Fruit fly (Drosophila melanogaster) whole organism, prepupa: ENCODE measurements around the gene Proc.

Source experiments
- CG11762 ChIP-seq: fragments of 200-800 bp; sonication (Bioruptor generic); optimal IDR thresholded peaks from 3 replicates; lab custom pipeline; 2016; ENCODE audit warnings: missing biosample characterization, missing genetic modification characterization; ENCODE audit not compliant: insufficient read depth
- CG15336 ChIP-seq: fragments of 200-800 bp; sonication (Bioruptor generic); IDR thresholded peaks from 2 replicates; pipeline ENCODE4 v1.3.6; 2022; ENCODE audit warnings: missing biosample characterization, missing genetic modification characterization
- CG1621 ChIP-seq: fragments of 200-800 bp; sonication (Bioruptor generic); optimal IDR thresholded peaks from 3 replicates; lab custom pipeline; 2018; ENCODE audit warnings: missing biosample characterization, mild to moderate bottlenecking, missing genetic modification characterization
- CG16779 ChIP-seq: fragments of 200-800 bp; sonication (Bioruptor generic); optimal IDR thresholded peaks from 3 replicates; lab custom pipeline; 2017; ENCODE audit warnings: missing biosample characterization, mild to moderate bottlenecking, missing genetic modification characterization
- CG3032 ChIP-seq: fragments of 200-800 bp; optimal IDR thresholded peaks from 2 replicates; lab custom pipeline; 2019; ENCODE audit warnings: missing biosample characterization, mild to moderate bottlenecking, missing genetic modification characterization, moderate library complexity
- CG31627 ChIP-seq: fragments of 200-800 bp; sonication (Bioruptor generic); optimal IDR thresholded peaks from 3 replicates; lab custom pipeline; 2016; ENCODE audit warnings: missing biosample characterization, missing genetic modification characterization
- CG32006 ChIP-seq: fragments of 200-800 bp; sonication (Bioruptor generic); optimal IDR thresholded peaks from 3 replicates; lab custom pipeline; 2017; ENCODE audit warnings: missing biosample characterization, mild to moderate bottlenecking, missing genetic modification characterization
- CG34406 ChIP-seq: fragments of 200-800 bp; sonication (Bioruptor generic); optimal IDR thresholded peaks from 3 replicates; lab custom pipeline; 2016; ENCODE audit warnings: missing biosample characterization, missing genetic modification characterization
- CG3919 ChIP-seq: fragments of 200-800 bp; sonication (Bioruptor generic); optimal IDR thresholded peaks from 3 replicates; lab custom pipeline; 2016; ENCODE audit warnings: missing biosample characterization, missing genetic modification characterization
- CG4318 ChIP-seq: fragments of 200-800 bp; sonication (Bioruptor generic); optimal IDR thresholded peaks from 3 replicates; lab custom pipeline; 2017; ENCODE audit warnings: missing biosample characterization, mild to moderate bottlenecking, missing genetic modification characterization
- CG6276 ChIP-seq: fragments of 200-800 bp; sonication (Bioruptor generic); optimal IDR thresholded peaks from 2 replicates; lab custom pipeline; 2017; ENCODE audit warnings: missing biosample characterization, mild to moderate bottlenecking, missing genetic modification characterization
- CG6808 ChIP-seq: fragments of 200-800 bp; sonication (Bioruptor generic); optimal IDR thresholded peaks from 3 replicates; lab custom pipeline; 2017; ENCODE audit warnings: missing biosample characterization, missing genetic modification characterization, mild to moderate bottlenecking, moderate library complexity, missing genetic modification reagents
- CG8119 ChIP-seq: fragments of 200-800 bp; sonication (Bioruptor generic); IDR thresholded peaks from 3 replicates; pipeline ENCODE4 v1.3.6; 2022; ENCODE audit warnings: missing biosample characterization, missing genetic modification characterization
- CG8319 ChIP-seq: fragments of 200-800 bp; sonication (Bioruptor generic); optimal IDR thresholded peaks from 3 replicates; lab custom pipeline; 2016; ENCODE audit warnings: missing biosample characterization, missing genetic modification characterization
- CG9139 ChIP-seq: fragments of 200-800 bp; sonication (Bioruptor generic); optimal IDR thresholded peaks from 3 replicates; lab custom pipeline; 2017; ENCODE audit warnings: missing biosample characterization, mild to moderate bottlenecking, missing genetic modification characterization
- Eip78C ChIP-seq: fragments of 200-800 bp; sonication (Bioruptor generic); peaks from one replicate; lab custom pipeline; 2016; ENCODE audit warnings: missing biosample characterization, missing genetic modification characterization
- Eip93F ChIP-seq: fragments of 200-800 bp; sonication (Bioruptor generic); optimal IDR thresholded peaks from 2 replicates; lab custom pipeline; 2016; ENCODE audit warnings: missing biosample characterization, mild to moderate bottlenecking, missing genetic modification characterization
- Ets21C ChIP-seq: fragments of 200-800 bp; sonication (Bioruptor generic); optimal IDR thresholded peaks from 3 replicates; lab custom pipeline; 2016; ENCODE audit warnings: missing biosample characterization, missing genetic modification characterization
- Ets96B ChIP-seq: fragments of 200-800 bp; optimal IDR thresholded peaks from 2 replicates; lab custom pipeline; 2019; ENCODE audit warnings: missing biosample characterization, mild to moderate bottlenecking, missing genetic modification characterization, moderate library complexity
- Hr38 ChIP-seq: sonication (Bioruptor generic); optimal IDR thresholded peaks from 2 replicates; lab custom pipeline; 2016; ENCODE audit warnings: missing biosample characterization, missing genetic modification characterization
- Hr39 ChIP-seq: fragments of 200-800 bp; sonication (Bioruptor generic); optimal IDR thresholded peaks from 2 replicates; lab custom pipeline; 2016; ENCODE audit warnings: missing biosample characterization, missing genetic modification characterization
- Hr4 ChIP-seq: fragments of 200-800 bp; sonication (Bioruptor generic); optimal IDR thresholded peaks from 3 replicates; lab custom pipeline; 2016; ENCODE audit warnings: missing biosample characterization, missing genetic modification characterization
- Lpt ChIP-seq: fragments of 200-800 bp; sonication (Bioruptor generic); optimal IDR thresholded peaks from 3 replicates; lab custom pipeline; 2016; ENCODE audit warnings: missing biosample characterization, missing genetic modification characterization
- Smox ChIP-seq: fragments of 200-800 bp; sonication (Bioruptor generic); optimal IDR thresholded peaks from 3 replicates; lab custom pipeline; 2016; ENCODE audit warnings: missing biosample characterization, missing genetic modification characterization
- Sox14 ChIP-seq: fragments of 200-800 bp; sonication (Bioruptor generic); optimal IDR thresholded peaks from 3 replicates; lab custom pipeline; 2016; ENCODE audit warnings: missing biosample characterization, missing genetic modification characterization
- Sox15 ChIP-seq: fragments of 200-800 bp; sonication (Bioruptor generic); optimal IDR thresholded peaks from 3 replicates; lab custom pipeline; 2016; ENCODE audit warnings: missing biosample characterization, missing genetic modification characterization
- achi ChIP-seq: fragments of 200-800 bp; sonication (Bioruptor generic); optimal IDR thresholded peaks from 3 replicates; lab custom pipeline; 2016; ENCODE audit warnings: missing biosample characterization, missing genetic modification characterization
- acj6 ChIP-seq: fragments of 200-800 bp; sonication (Bioruptor generic); optimal IDR thresholded peaks from 3 replicates; lab custom pipeline; 2016; ENCODE audit warnings: missing biosample characterization, missing genetic modification characterization
- cyc ChIP-seq: fragments of 200-800 bp; sonication (Bioruptor generic); optimal IDR thresholded peaks from 3 replicates; lab custom pipeline; 2016; ENCODE audit warnings: missing biosample characterization, missing genetic modification characterization
- dac ChIP-seq: fragments of 200-800 bp; sonication (Bioruptor generic); optimal IDR thresholded peaks from 2 replicates; lab custom pipeline; 2017; ENCODE audit warnings: missing biosample characterization, mild to moderate bottlenecking, missing genetic modification characterization
- dsx ChIP-seq: fragments of 200-800 bp; optimal IDR thresholded peaks from 3 replicates; lab custom pipeline; 2019; ENCODE audit warnings: missing biosample characterization, mild to moderate bottlenecking, missing genetic modification characterization, moderate library complexity; ENCODE audit not compliant: poor library complexity, severe bottlenecking
- eg ChIP-seq: fragments of 200-800 bp; sonication (Bioruptor generic); IDR thresholded peaks from 3 replicates; pipeline ENCODE4 v1.3.6; 2022; ENCODE audit warnings: missing biosample characterization, missing genetic modification characterization
- esn ChIP-seq: fragments of 200-800 bp; sonication (Bioruptor generic); optimal IDR thresholded peaks from 2 replicates; lab custom pipeline; 2016; ENCODE audit warnings: missing biosample characterization, mild to moderate bottlenecking, missing genetic modification characterization, moderate library complexity
- fkh ChIP-seq: fragments of 200-800 bp; sonication (Bioruptor generic); optimal IDR thresholded peaks from 3 replicates; lab custom pipeline; 2017; ENCODE audit warnings: missing biosample characterization, mild to moderate bottlenecking, missing genetic modification characterization, moderate library complexity
- lz ChIP-seq: fragments of 200-800 bp; sonication (Bioruptor generic); optimal IDR thresholded peaks from 3 replicates; lab custom pipeline; 2016; ENCODE audit warnings: missing biosample characterization, missing genetic modification characterization
- salr ChIP-seq, 2 experiments: fragments of 200-800 bp; sonication (Bioruptor generic); optimal IDR thresholded peaks; 3 replicates each; lab custom pipeline; 2016 to 2018; ENCODE audit warnings: missing biosample characterization in 2 of 2, missing genetic modification characterization in 2 of 2, mild to moderate bottlenecking in 1 of 2
- spab ChIP-seq: fragments of 200-800 bp; sonication (Bioruptor generic); optimal IDR thresholded peaks from 2 replicates; lab custom pipeline; 2017; ENCODE audit warnings: missing biosample characterization, mild to moderate bottlenecking, missing genetic modification characterization, missing genetic modification reagents
- ss ChIP-seq, 2 experiments: fragments of 200-800 bp; sonication (Bioruptor generic); optimal IDR thresholded peaks; 2 replicates in 1 of 2; 3 replicates in 1 of 2; lab custom pipeline; 2017 to 2018; ENCODE audit warnings: mild to moderate bottlenecking in 2 of 2, missing biosample characterization in 2 of 2, missing genetic modification characterization in 2 of 2, moderate library complexity in 1 of 2
- svp ChIP-seq: fragments of 200-800 bp; sonication (Bioruptor generic); peaks from one replicate; lab custom pipeline; 2016; ENCODE audit warnings: missing biosample characterization, missing genetic modification characterization
- topi ChIP-seq: fragments of 200-800 bp; sonication (Bioruptor generic); optimal IDR thresholded peaks from 3 replicates; lab custom pipeline; 2016; ENCODE audit warnings: missing biosample characterization, missing genetic modification characterization
- vri ChIP-seq: fragments of 200-800 bp; sonication (Bioruptor generic); optimal IDR thresholded peaks from 3 replicates; lab custom pipeline; 2016; ENCODE audit warnings: missing biosample characterization, mild to moderate bottlenecking, missing genetic modification characterization

Gene Proc

DNA sequence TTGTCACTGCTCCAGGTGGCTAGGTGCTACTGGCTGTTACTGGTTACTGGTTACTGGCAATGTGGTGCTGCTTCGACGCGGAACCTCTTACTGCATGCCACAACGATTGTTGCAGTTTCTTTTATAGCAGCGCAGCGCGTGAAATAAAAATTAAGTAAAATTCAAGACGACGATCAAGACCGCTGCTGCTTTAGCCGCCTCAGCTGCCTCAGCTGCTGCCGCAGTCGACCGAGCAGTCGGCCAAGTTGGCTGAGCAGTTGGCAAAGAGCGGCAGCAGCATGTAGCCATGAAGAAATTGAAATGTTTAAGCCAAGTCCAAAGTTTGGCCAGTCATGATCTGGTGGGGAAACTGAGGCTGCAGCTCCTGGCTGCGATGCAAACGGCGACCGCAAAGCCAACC, 10.5 kb downstream of the Proc start, which contains the start of gene TwdlE:
Gene TwdlE (minus strand): TSS at position 101 of the 400 bp plus-strand sequence.
- peak; percentile 66 for TF ChIP-seq Eip78C (GFP tag; lab: Kevin White, UChicago)
- TF ChIP-seq Eip93F (GFP tag; lab: Kevin White, UChicago), result no peak
- TF ChIP-seq topi, result no peak
- no peak for TF ChIP-seq CG9139 (GFP tag; lab: Kevin White, UChicago)
- TF ChIP-seq Hr38 (GFP tag; lab: Kevin White, UChicago), result no peak
- TF ChIP-seq lz (GFP tag; lab: Kevin White, UChicago), result no peak

- peak; percentile 31 for TF ChIP-seq Hr39 (GFP tag; lab: Kevin White, UChicago)
- peak; percentile 9 for TF ChIP-seq fkh
- 0 out of 3 replicates have a peak, but pooled peaks have one; percentile 9 for TF ChIP-seq eg (GFP tag; lab: Robert Waterston, UW)
- peak; percentile 14 for TF ChIP-seq cyc (GFP tag; lab: Kevin White, UChicago)
- peak; percentile 3 for TF ChIP-seq CG6808 (GFP tag; lab: Kevin White, UChicago)
- peak; percentile 55 for TF ChIP-seq svp (GFP tag; lab: Kevin White, UChicago)
- peak; percentile 7 for TF ChIP-seq CG31627 (GFP tag; lab: Kevin White, UChicago)
- TF ChIP-seq Eip78C (GFP tag; lab: Kevin White, UChicago), result peak; percentile 41
- TF ChIP-seq CG3032 (tag; lab: Kevin White, UChicago), result peak; percentile 12
- TF ChIP-seq Sox14 (GFP tag; lab: Kevin White, UChicago), result peak; percentile 46
- TF ChIP-seq lz (GFP tag; lab: Kevin White, UChicago), result peak; percentile 14
Measured at dm6 chr2L:7856380-7857127, 14.7 kb downstream of the Proc start, which contains the start of gene lectin-28C. Gene lectin-28C, plus strand, starts transcription at chr2L:7857077.

dm6 chr2L:7855108-7855507, 16.1 kb downstream of the Proc start, which contains the start of gene CG14535:
Gene CG14535, minus strand, starts transcription at chr2L:7855475.
- TF ChIP-seq CG8119, result no peak; the same call in 2 of the 3 replicates
- no peak for TF ChIP-seq CG9139 (GFP tag; lab: Kevin White, UChicago)
- peak; percentile 56; the same call in 1 of the 2 replicates for TF ChIP-seq CG15336
- no peak for TF ChIP-seq Smox (GFP tag; lab: Kevin White, UChicago)
- no peak for TF ChIP-seq Ets96B
- no peak for TF ChIP-seq CG32006 (GFP tag; lab: Kevin White, UChicago)
- peak; percentile 39 for TF ChIP-seq CG6276
- no peak for TF ChIP-seq vri
- TF ChIP-seq salr (GFP tag; optimal IDR thresholded peaks at IDR 0.05; lab: Kevin White, UChicago), result no peak
- TF ChIP-seq Ets21C (GFP tag; lab: Kevin White, UChicago), result no peak
- TF ChIP-seq achi, result no peak
- no peak for TF ChIP-seq acj6 (GFP tag; lab: Kevin White, UChicago)
- TF ChIP-seq CG31627 (GFP tag; lab: Kevin White, UChicago), result no peak
- no peak for TF ChIP-seq dsx (GFP tag; lab: Kevin White, UChicago)
- 0 out of 3 replicates have a peak, but pooled peaks have one; percentile 30 for TF ChIP-seq eg (GFP tag; lab: Robert Waterston, UW)
- TF ChIP-seq Eip78C (GFP tag; lab: Kevin White, UChicago), result peak; percentile 11
- TF ChIP-seq CG16779 (tag; lab: Kevin White, UChicago), result no peak
- no peak for TF ChIP-seq spab (GFP tag; lab: Kevin White, UChicago)
- no peak for TF ChIP-seq Hr38 (GFP tag; lab: Kevin White, UChicago)
- TF ChIP-seq CG11762 (GFP tag; lab: Kevin White, UChicago), result no peak
- TF ChIP-seq CG8319 (GFP tag; lab: Kevin White, UChicago), result no peak
- TF ChIP-seq Sox15 (GFP tag; lab: Kevin White, UChicago), result no peak

DNA sequence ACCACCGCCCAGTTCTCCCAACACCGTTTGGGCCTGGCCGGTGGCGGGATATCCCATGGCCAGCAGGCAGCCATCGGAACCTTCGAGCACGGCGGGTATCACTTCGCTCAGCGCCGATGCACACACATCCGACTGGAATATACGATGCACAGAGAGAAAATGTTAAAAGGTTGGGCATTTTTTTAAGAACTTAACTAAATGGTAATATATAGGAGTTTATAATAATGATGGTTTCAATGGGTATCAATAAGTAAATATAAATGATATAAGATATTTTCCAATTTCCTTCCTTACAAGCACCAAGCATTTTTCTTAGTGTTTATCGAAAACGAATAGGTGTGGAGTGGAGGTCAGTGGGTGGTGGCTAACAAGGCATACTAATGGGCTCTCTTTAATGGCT, 19.6 kb downstream of the Proc start:
- TF ChIP-seq Lpt (GFP tag; lab: Kevin White, UChicago) (no peak), Ets96B (peak; percentile 12), esn (GFP tag; lab: Kevin White, UChicago) (no peak), CG4318 (GFP tag; lab: Kevin White, UChicago) (no peak), cyc (GFP tag; lab: Kevin White, UChicago) (no peak), Hr39 (GFP tag; lab: Kevin White, UChicago) (no peak), CG6276 (no peak), dac (GFP tag; lab: Kevin White, UChicago) (no peak), CG3919 (GFP tag; lab: Kevin White, UChicago) (no peak), vri (no peak), ss (GFP tag; optimal IDR thresholded peaks at IDR 0.05; lab: Kevin White, UChicago) (no peak), CG34406 (GFP tag; lab: Kevin White, UChicago) (no peak), Hr4 (GFP tag; lab: Kevin White, UChicago) (peak; percentile 5), Eip78C (GFP tag; lab: Kevin White, UChicago) (peak; percentile 45), Eip93F (GFP tag; lab: Kevin White, UChicago) (no peak), CG15336 (no peak), CG8119 (0 out of 3 replicates have a peak, but pooled peaks have one; percentile 28), fkh (no peak), CG1621 (tag; lab: Kevin White, UChicago) (no peak), lz (GFP tag; lab: Kevin White, UChicago) (no peak), CG3032 (tag; lab: Kevin White, UChicago) (no peak), Smox (GFP tag; lab: Kevin White, UChicago) (no peak), Sox15 (GFP tag; lab: Kevin White, UChicago) (no peak), CG32006 (GFP tag; lab: Kevin White, UChicago) (peak; percentile 19)
